Worm (Caenorhabditis elegans) whole organism, late embryonic: ENCODE measurements around the gene C35A11.4.

ENCODE experiments used
- F13H6.1 ChIP-seq: sonication (generic microtip); optimal IDR thresholded peaks from 2 replicates; lab custom pipeline; 2016; ENCODE audit warnings: missing genetic modification characterization, missing compliant biosample characterization
- K02D7.2 ChIP-seq: sonication (generic microtip); optimal IDR thresholded peaks from 2 replicates; lab custom pipeline; 2017; ENCODE audit warnings: mild to moderate bottlenecking, missing genetic modification characterization, missing compliant biosample characterization
- ahr-1 ChIP-seq: sonication (generic microtip); optimal IDR thresholded peaks from 2 replicates; lab custom pipeline; 2016; ENCODE audit warnings: missing genetic modification characterization, missing compliant biosample characterization
- ama-1 ChIP-seq: fragments of 150-350 bp; optimal IDR thresholded peaks from 2 replicates; lab custom pipeline; 2014
- ceh-14 ChIP-seq: sonication (generic microtip); optimal IDR thresholded peaks from 2 replicates; lab custom pipeline; 2016; ENCODE audit warnings: missing genotype, missing genetic modification characterization, missing compliant biosample characterization
- ceh-19 ChIP-seq: fragments of 200-800 bp; sonication (Bioruptor generic); optimal IDR thresholded peaks from 2 replicates; lab custom pipeline; 2018; ENCODE audit warnings: mild to moderate bottlenecking, missing genetic modification characterization, missing compliant biosample characterization
- ceh-2 ChIP-seq: sonication (generic microtip); optimal IDR thresholded peaks from 2 replicates; lab custom pipeline; 2016; ENCODE audit warnings: missing genotype, missing genetic modification characterization, missing compliant biosample characterization
- ceh-24 ChIP-seq: sonication (generic microtip); optimal IDR thresholded peaks from 2 replicates; lab custom pipeline; 2016; ENCODE audit warnings: mild to moderate bottlenecking, missing genetic modification characterization, missing compliant biosample characterization
- ceh-30 ChIP-seq: fragments of 150-350 bp; optimal IDR thresholded peaks from 2 replicates; lab custom pipeline; 2014; ENCODE audit warnings: missing biosample characterization, missing genetic modification characterization
- ceh-31 ChIP-seq: sonication (generic microtip); optimal IDR thresholded peaks from 2 replicates; lab custom pipeline; 2016; ENCODE audit warnings: missing genetic modification characterization, missing compliant biosample characterization
- ceh-34 ChIP-seq: sonication (generic microtip); optimal IDR thresholded peaks from 2 replicates; lab custom pipeline; 2016; ENCODE audit warnings: mild to moderate bottlenecking, missing genetic modification characterization, missing compliant biosample characterization
- ceh-45 ChIP-seq: fragments of 200-800 bp; sonication (Bioruptor generic); IDR thresholded peaks from 2 replicates; pipeline ENCODE4 v1.3.6; 2022; ENCODE audit warnings: missing genetic modification reagents, missing genetic modification characterization, missing compliant biosample characterization
- che-1 ChIP-seq: sonication (generic microtip); optimal IDR thresholded peaks from 2 replicates; lab custom pipeline; 2016; ENCODE audit warnings: mild to moderate bottlenecking, missing genetic modification characterization, missing compliant biosample characterization
- dve-1 ChIP-seq: sonication (generic microtip); optimal IDR thresholded peaks from 2 replicates; lab custom pipeline; 2017; ENCODE audit warnings: antibody characterized with exemption, mild to moderate bottlenecking, missing genetic modification characterization, missing compliant biosample characterization
- elt-2 ChIP-seq: sonication (generic microtip); optimal IDR thresholded peaks from 2 replicates; lab custom pipeline; 2016; ENCODE audit warnings: missing genetic modification reagents, missing genetic modification characterization, missing compliant biosample characterization
- fkh-10 ChIP-seq: fragments of 150-350 bp; optimal IDR thresholded peaks from 2 replicates; lab custom pipeline; 2014; ENCODE audit warnings: missing biosample characterization, missing genetic modification reagents, missing genetic modification characterization
- gmeb-2 ChIP-seq: sonication (generic microtip); optimal IDR thresholded peaks from 2 replicates; lab custom pipeline; 2016; ENCODE audit warnings: missing genetic modification characterization, inconsistent platforms, missing compliant biosample characterization
- hlh-15 ChIP-seq: sonication (generic microtip); optimal IDR thresholded peaks from 2 replicates; lab custom pipeline; 2016; ENCODE audit warnings: missing genetic modification characterization, missing compliant biosample characterization
- hlh-6 ChIP-seq: sonication (generic microtip); optimal IDR thresholded peaks from 2 replicates; lab custom pipeline; 2016; ENCODE audit warnings: missing genotype, missing genetic modification characterization, missing compliant biosample characterization
- hlh-8 ChIP-seq: sonication (generic microtip); optimal IDR thresholded peaks from 2 replicates; lab custom pipeline; 2016; ENCODE audit warnings: missing genotype, missing genetic modification characterization, missing compliant biosample characterization
- lin-11 ChIP-seq: fragments of 200-800 bp; sonication (Bioruptor generic); optimal IDR thresholded peaks from 2 replicates; lab custom pipeline; 2018; ENCODE audit warnings: mild to moderate bottlenecking, missing genetic modification characterization, missing compliant biosample characterization
- mec-3 ChIP-seq: sonication (generic microtip); optimal IDR thresholded peaks from 2 replicates; lab custom pipeline; 2016; ENCODE audit warnings: borderline replicate concordance, missing genetic modification characterization, missing compliant biosample characterization
- npax-4 ChIP-seq: sonication (generic microtip); optimal IDR thresholded peaks from 2 replicates; lab custom pipeline; 2016; ENCODE audit warnings: missing genetic modification characterization, missing compliant biosample characterization
- pag-3 ChIP-seq: sonication (generic microtip); optimal IDR thresholded peaks from 2 replicates; lab custom pipeline; 2016; ENCODE audit warnings: missing compliant biosample characterization, missing genetic modification characterization, borderline replicate concordance
- pat-9 ChIP-seq: fragments of 200-800 bp; sonication (Bioruptor generic); optimal IDR thresholded peaks from 2 replicates; lab custom pipeline; 2018; ENCODE audit warnings: mild to moderate bottlenecking, missing genetic modification characterization, moderate library complexity, missing compliant biosample characterization
- pax-1 ChIP-seq: fragments of 150-350 bp; optimal IDR thresholded peaks from 2 replicates; lab custom pipeline; 2014; ENCODE audit warnings: missing biosample characterization, missing genetic modification characterization
- pha-2 ChIP-seq: sonication (generic microtip); optimal IDR thresholded peaks from 2 replicates; lab custom pipeline; 2017; ENCODE audit warnings: mild to moderate bottlenecking, missing genetic modification characterization, missing compliant biosample characterization
- pqm-1 ChIP-seq: sonication (generic microtip); optimal IDR thresholded peaks from 2 replicates; lab custom pipeline; 2016; ENCODE audit warnings: missing genetic modification characterization, missing compliant biosample characterization
- pros-1 ChIP-seq: fragments of 150-350 bp; optimal IDR thresholded peaks from 2 replicates; lab custom pipeline; 2014; ENCODE audit warnings: missing biosample characterization, missing genetic modification reagents, missing genetic modification characterization
- sox-2 ChIP-seq: fragments of 200-800 bp; sonication (Bioruptor generic); IDR thresholded peaks from 2 replicates; pipeline ENCODE4 v1.3.6; 2022; ENCODE audit warnings: missing genetic modification reagents, missing genetic modification characterization, missing compliant biosample characterization
- sox-4 ChIP-seq: sonication (generic microtip); optimal IDR thresholded peaks from 2 replicates; lab custom pipeline; 2017; ENCODE audit warnings: mild to moderate bottlenecking, missing genetic modification characterization, inconsistent platforms, missing compliant biosample characterization
- tbx-7 ChIP-seq: sonication (generic microtip); optimal IDR thresholded peaks from 2 replicates; lab custom pipeline; 2016; ENCODE audit warnings: missing genotype, missing genetic modification characterization, missing compliant biosample characterization
- unc-3 ChIP-seq, 2 experiments: fragments of 200-800 bp in 1 of 2; sonication (Bioruptor generic) in 1 of 2; sonication (generic microtip) in 1 of 2; conservative IDR thresholded peaks in 1 of 2; optimal IDR thresholded peaks in 1 of 2; 2 replicates each; pipeline versions ENCODE4 v1.3.6 to Lab custom; 2016 to 2022; ENCODE audit warnings: missing compliant biosample characterization in 2 of 2, missing genetic modification characterization in 2 of 2, missing genetic modification reagents in 1 of 2
- unc-42 ChIP-seq: sonication (generic microtip); optimal IDR thresholded peaks from 2 replicates; lab custom pipeline; 2016; ENCODE audit warnings: missing genotype, missing genetic modification characterization, missing compliant biosample characterization
- unc-86 ChIP-seq: sonication (generic microtip); optimal IDR thresholded peaks from 2 replicates; lab custom pipeline; 2016; ENCODE audit warnings: missing genetic modification characterization, missing compliant biosample characterization
- ztf-16 ChIP-seq: sonication (generic microtip); optimal IDR thresholded peaks from 2 replicates; lab custom pipeline; 2017; ENCODE audit warnings: missing genetic modification characterization, missing compliant biosample characterization

Gene C35A11.4

DNA sequence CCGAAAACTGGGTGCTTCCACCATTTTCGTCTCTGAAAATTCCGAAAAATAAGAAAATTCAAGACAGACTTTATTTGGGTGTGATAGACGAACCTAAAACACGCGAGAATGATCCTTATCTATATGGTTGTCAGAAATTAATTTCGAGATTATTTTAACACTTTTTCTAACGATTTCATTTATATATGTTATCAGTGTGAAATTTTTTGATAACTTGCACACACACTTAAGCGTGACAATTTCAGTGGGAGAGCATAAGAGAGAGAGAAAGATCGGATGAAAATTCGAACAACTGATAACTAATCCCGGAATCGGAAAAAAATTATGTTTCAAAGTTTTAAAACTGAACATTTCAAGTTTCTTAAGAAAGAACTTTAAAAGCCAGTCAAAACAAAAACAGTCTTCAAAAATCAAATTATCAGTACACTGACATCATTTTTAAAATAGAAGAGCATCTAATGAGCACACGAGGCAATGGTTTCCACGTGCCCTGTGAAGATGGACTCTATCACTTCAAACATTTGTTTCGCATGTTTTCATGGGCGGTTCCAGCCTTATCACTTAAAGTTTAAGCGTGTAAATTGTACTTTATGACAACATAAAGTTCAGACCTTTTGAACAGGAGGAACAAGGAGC lies at the start of gene C35A11.4:
TSS of gene C35A11.4 (minus strand) at position 156 of the 636 bp plus-strand sequence.
- TF ChIP-seq hlh-15 (tag; lab: Kevin White, UChicago) (no peak), elt-2 (tag; lab: Kevin White, UChicago) (peak; percentile 43)

DNA sequence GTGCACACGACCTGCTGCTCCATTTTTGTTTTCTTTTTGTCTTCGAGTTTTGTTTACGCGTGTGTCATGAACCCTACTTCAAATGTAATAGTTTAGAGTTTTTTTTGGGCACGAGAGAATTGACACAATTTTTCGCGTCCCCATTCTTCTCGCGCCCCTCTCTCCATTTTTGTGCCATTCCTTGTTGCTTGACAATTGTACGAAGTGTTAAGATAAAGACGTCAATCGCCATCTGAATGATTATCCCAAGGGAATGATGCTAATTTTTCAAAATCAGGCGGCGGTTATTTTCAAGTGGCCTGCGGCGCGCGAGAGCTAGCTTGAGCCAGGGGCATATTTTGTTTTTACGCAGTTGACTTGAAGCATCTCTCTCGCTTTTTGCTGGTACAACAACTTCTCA lies 49.4 kb upstream of the C35A11.4 start:
- TF ChIP-seq gmeb-2 (tag; lab: Kevin White, UChicago) (no peak), ceh-2 (tag; lab: Kevin White, UChicago) (no peak), npax-4 (tag; lab: Kevin White, UChicago) (no peak), lin-11 (tag; lab: Kevin White, UChicago) (no peak), ceh-19 (GFP tag; lab: Kevin White, UChicago) (no peak), mec-3 (no peak), hlh-8 (tag; lab: Kevin White, UChicago) (no peak), pha-2 (tag; lab: Kevin White, UChicago) (no peak), fkh-10 (GFP tag; lab: Kevin White, UChicago) (no peak), ztf-16 (tag; lab: Kevin White, UChicago) (no peak), ahr-1 (no peak), pag-3 (tag; lab: Kevin White, UChicago) (no peak), ceh-24 (no peak), ceh-14 (tag; lab: Kevin White, UChicago) (no peak), F13H6.1 (tag; lab: Kevin White, UChicago) (no peak), sox-4 (tag; lab: Kevin White, UChicago) (no peak)

DNA sequence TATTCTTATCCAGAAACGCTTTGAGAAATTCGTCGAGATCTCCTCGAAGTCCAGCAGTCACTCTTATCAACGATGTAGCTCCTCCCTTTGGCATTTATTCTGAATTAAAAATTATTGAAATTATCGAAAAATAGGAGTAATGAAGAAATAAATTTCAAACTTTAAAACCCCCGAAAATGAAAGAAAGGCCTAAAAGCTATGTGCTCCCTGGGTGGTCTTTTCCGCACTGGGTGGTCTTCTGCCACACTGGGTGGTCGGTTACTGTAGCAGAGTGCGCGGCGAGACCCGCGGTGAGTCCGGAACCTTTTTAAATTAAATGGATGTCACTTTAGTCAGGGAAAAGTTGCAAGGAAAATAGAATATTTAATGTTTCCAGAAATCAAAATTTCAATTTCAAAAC lies 46.1 kb upstream of the C35A11.4 start, which contains the start of gene snpc-1.3:
TSS of gene snpc-1.3 (minus strand) at position 101 of the 400 bp plus-strand sequence.
- TF ChIP-seq pat-9 (tag; lab: Kevin White, UChicago) (no peak), ama-1 (no peak), fkh-10 (GFP tag; lab: Kevin White, UChicago) (no peak), ceh-34 (tag; lab: Kevin White, UChicago) (no peak), unc-86 (no peak), pax-1 (tag; lab: Kevin White, UChicago) (no peak), hlh-8 (tag; lab: Kevin White, UChicago) (no peak)

DNA sequence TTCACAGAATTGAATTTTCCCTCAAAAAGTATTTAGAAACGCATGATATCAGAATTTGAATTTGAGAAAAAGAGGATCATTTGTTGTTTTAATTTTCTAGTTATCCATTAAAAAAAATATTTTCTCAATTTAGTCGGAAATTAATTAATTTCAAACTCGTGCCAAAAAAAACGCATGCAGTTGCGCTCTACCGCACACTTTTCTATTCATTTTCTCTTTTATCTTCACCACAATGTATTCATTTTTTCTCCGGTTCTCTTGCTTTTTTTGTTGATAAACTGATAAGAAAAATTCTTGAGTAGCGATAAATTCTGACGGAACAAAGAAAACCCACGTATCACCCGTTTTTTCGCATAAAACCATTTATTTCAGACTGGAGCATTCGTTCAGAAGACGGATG lies 40.1 kb upstream of the C35A11.4 start, which contains the start of gene acl-6:
TSS of gene acl-6 (plus strand) at position 367 of the 400 bp plus-strand sequence.
- TF ChIP-seq ceh-45 (no peak), mec-3 (no peak), dve-1 (tag; lab: Kevin White, UChicago) (peak; percentile 14), ceh-31 (no peak), che-1 (no peak), ceh-19 (GFP tag; lab: Kevin White, UChicago) (no peak), tbx-7 (tag; lab: Kevin White, UChicago) (no peak), ceh-30 (no peak), ceh-2 (tag; lab: Kevin White, UChicago) (no peak), pros-1 (tag; lab: Kevin White, UChicago) (no peak), elt-2 (tag; lab: Kevin White, UChicago) (peak; percentile 96), hlh-6 (tag; lab: Kevin White, UChicago) (no peak), K02D7.2 (tag; lab: Kevin White, UChicago) (no peak), sox-2 (GFP tag; lab: Robert Waterston, UW) (no peak), pqm-1 (tag; lab: Kevin White, UChicago) (peak; percentile 41), F13H6.1 (tag; lab: Kevin White, UChicago) (no peak), unc-42 (tag; lab: Kevin White, UChicago) (peak; percentile 51), unc-3 (GFP tag; conservative IDR thresholded peaks at IDR 0.05; lab: Robert Waterston, UW) (no peak), unc-3 (tag; optimal IDR thresholded peaks at IDR 0.05; lab: Kevin White, UChicago) (no peak), ceh-14 (tag; lab: Kevin White, UChicago) (peak; percentile 40)
- TF ChIP-seq, all 69 proteins: peak for 5
